Worm (Caenorhabditis elegans): ENCODE results near the gene F29A7.8.

Gene F29A7.8

ce11 chrII:2791693-2792092 is 33.8 kb upstream of the F29A7.8 start:
- TF ChIP-seq egl-27 (tag; optimal IDR thresholded peaks at IDR 0.05) (no peak), lin-11 (tag; optimal IDR thresholded peaks at IDR 0.05) (no peak), nhr-77 (tag; optimal IDR thresholded peaks at IDR 0.05) (no peak), R02D3.7 (tag; optimal IDR thresholded peaks at IDR 0.05) (no peak), crh-2 (tag; optimal IDR thresholded peaks at IDR 0.05) (no peak), ZK546.5 (tag; optimal IDR thresholded peaks at IDR 0.05) (no peak), ztf-11 (tag; optimal IDR thresholded peaks at IDR 0.05) (no peak)

ce11 chrII:2787849-2788248 is 30.0 kb upstream of the F29A7.8 start:
- TF ChIP-seq zag-1 (tag; optimal IDR thresholded peaks at IDR 0.05) (no peak), crh-2 (tag; optimal IDR thresholded peaks at IDR 0.05) (no peak), dmd-4 (tag; optimal IDR thresholded peaks at IDR 0.05) (no peak), blmp-1 (tag; optimal IDR thresholded peaks at IDR 0.05; ENCODE audit: insufficient read depth) (no peak), sma-9 (GFP tag; optimal IDR thresholded peaks at IDR 0.05) (no peak), sma-9 (tag; optimal IDR thresholded peaks at IDR 0.05) (no peak), ama-1 (optimal IDR thresholded peaks at IDR 0.05) (no peak), R02D3.7 (tag; optimal IDR thresholded peaks at IDR 0.05) (no peak), snpc-4 (tag; optimal IDR thresholded peaks at IDR 0.05) (no peak), lin-11 (tag; optimal IDR thresholded peaks at IDR 0.05) (no peak), skn-1 (tag; optimal IDR thresholded peaks at IDR 0.05) (no peak), alr-1 (tag; optimal IDR thresholded peaks at IDR 0.05) (no peak), C34F6.9 (tag; optimal IDR thresholded peaks at IDR 0.05) (no peak), F13H6.1 (tag; optimal IDR thresholded peaks at IDR 0.05) (no peak), sma-3 (GFP tag; optimal IDR thresholded peaks at IDR 0.05) (no peak), Y55F3AM.14 (GFP tag; optimal IDR thresholded peaks at IDR 0.05) (no peak), unc-39 (tag; optimal IDR thresholded peaks at IDR 0.05) (no peak), unc-55 (GFP tag; optimal IDR thresholded peaks at IDR 0.05) (no peak), lin-39 (tag; optimal IDR thresholded peaks at IDR 0.05) (no peak), ZK546.5 (tag; optimal IDR thresholded peaks at IDR 0.05) (no peak)

ce11 chrII:2787031-2787512 is 29.2 kb upstream of the F29A7.8 start, which contains the start of the genes F08D12.12 and srpa-72:
F08D12.12 (minus strand) TSS chrII:2787081.
srpa-72 (plus strand) TSS chrII:2787481.
- TF ChIP-seq nhr-237 (tag; optimal IDR thresholded peaks at IDR 0.05) (no peak), mab-5 (tag; optimal IDR thresholded peaks at IDR 0.05) (peak; percentile 7), F13H6.1 (tag; optimal IDR thresholded peaks at IDR 0.05) (peak; percentile 24), lsy-2 (tag; optimal IDR thresholded peaks at IDR 0.05) (peak; percentile 24 to 60), ceh-16 (tag; optimal IDR thresholded peaks at IDR 0.05) (no peak), blmp-1 (tag; optimal IDR thresholded peaks at IDR 0.05; ENCODE audit: insufficient read depth) (no peak), mdl-1 (tag; optimal IDR thresholded peaks at IDR 0.05) (peak in 1 of 2 experiments; percentile 39), lin-11 (tag; optimal IDR thresholded peaks at IDR 0.05) (peak; percentile 0), elt-1 (tag; optimal IDR thresholded peaks at IDR 0.05) (no peak), mbf-1 (tag; optimal IDR thresholded peaks at IDR 0.05) (no peak), crh-2 (tag; optimal IDR thresholded peaks at IDR 0.05) (no peak), ztf-4 (tag; optimal IDR thresholded peaks at IDR 0.05) (no peak), sma-3 (GFP tag; optimal IDR thresholded peaks at IDR 0.05) (peak; percentile 29), C34F6.9 (tag; optimal IDR thresholded peaks at IDR 0.05) (peak; percentile 33), unc-55 (GFP tag; optimal IDR thresholded peaks at IDR 0.05) (peak; percentile 57), Y55F3AM.14 (GFP tag; optimal IDR thresholded peaks at IDR 0.05) (no peak), nhr-129 (tag; optimal IDR thresholded peaks at IDR 0.05) (peak; percentile 41), nhr-10 (tag; optimal IDR thresholded peaks at IDR 0.05) (no peak)

ce11 chrII:2785787-2786186 is 27.9 kb upstream of the F29A7.8 start:
- TF ChIP-seq zag-1 (tag; optimal IDR thresholded peaks at IDR 0.05), result no peak
- no peak for TF ChIP-seq ceh-82 (tag; optimal IDR thresholded peaks at IDR 0.05)
- TF ChIP-seq peb-1 (tag; optimal IDR thresholded peaks at IDR 0.05), result no peak
- no peak for TF ChIP-seq ztf-1 (GFP tag; conservative IDR thresholded peaks at IDR 0.05)
- no peak for TF ChIP-seq mab-5 (tag; optimal IDR thresholded peaks at IDR 0.05)
- no peak for TF ChIP-seq sem-4 (tag; optimal IDR thresholded peaks at IDR 0.05)
- TF ChIP-seq ceh-16 (tag; optimal IDR thresholded peaks at IDR 0.05), result no peak
- TF ChIP-seq nhr-129 (tag; optimal IDR thresholded peaks at IDR 0.05), result no peak
- TF ChIP-seq nhr-25 (tag; optimal IDR thresholded peaks at IDR 0.05), result no peak
- TF ChIP-seq C34F6.9 (tag; optimal IDR thresholded peaks at IDR 0.05), result no peak
- no peak for TF ChIP-seq nhr-237 (tag; optimal IDR thresholded peaks at IDR 0.05)
- TF ChIP-seq mdl-1 (tag; optimal IDR thresholded peaks at IDR 0.05), result no peak
